Worm (Caenorhabditis elegans) whole organism, young adult: ENCODE measurements around the gene sdpn-1.

ENCODE experiments used
- B0035.1 ChIP-seq: sonication (generic microtip); optimal IDR thresholded peaks from 2 replicates; lab custom pipeline; 2016; ENCODE audit warnings: missing genetic modification characterization, mild to moderate bottlenecking, missing compliant biosample characterization, missing genotype, missing genetic modification reagents
- D2030.7 ChIP-seq: fragments of 200-800 bp; sonication (Bioruptor generic); IDR thresholded peaks from 2 replicates; pipeline ENCODE4 v1.3.6; 2022; ENCODE audit warnings: missing genetic modification reagents, missing genetic modification characterization, missing compliant biosample characterization
- F22D6.2 ChIP-seq: sonication (generic microtip); optimal IDR thresholded peaks from 2 replicates; lab custom pipeline; 2016; ENCODE audit warnings: mild to moderate bottlenecking, missing genetic modification characterization, missing compliant biosample characterization
- F23B12.7 ChIP-seq: sonication (generic microtip); optimal IDR thresholded peaks from 2 replicates; lab custom pipeline; 2017; ENCODE audit warnings: missing genetic modification characterization, mild to moderate bottlenecking, missing compliant biosample characterization, antibody characterized with exemption, moderate library complexity; ENCODE audit not compliant: insufficient read depth
- F33H1.4 ChIP-seq: fragments of 200-800 bp; sonication (Bioruptor generic); IDR thresholded peaks from 2 replicates; pipeline ENCODE4 v1.3.6; 2022; ENCODE audit warnings: missing genetic modification reagents, missing genetic modification characterization, missing compliant biosample characterization
- F49E8.2 ChIP-seq: sonication (generic microtip); optimal IDR thresholded peaks from 3 replicates; lab custom pipeline; 2017; ENCODE audit warnings: missing genetic modification characterization, mild to moderate bottlenecking, missing compliant biosample characterization, antibody characterized with exemption, moderate library complexity; ENCODE audit not compliant: insufficient read depth
- T07F8.4 ChIP-seq: sonication (generic microtip); optimal IDR thresholded peaks from 2 replicates; lab custom pipeline; 2016; ENCODE audit warnings: mild to moderate bottlenecking, missing genetic modification characterization, moderate library complexity, missing compliant biosample characterization
- Y53F4B.3 ChIP-seq: fragments of 200-800 bp; sonication (Bioruptor generic); IDR thresholded peaks from 2 replicates; pipeline ENCODE4 v1.3.6; 2022; ENCODE audit warnings: missing genetic modification reagents, missing genetic modification characterization, missing compliant biosample characterization
- Y53G8AR.9 ChIP-seq: fragments of 200-800 bp; sonication (Bioruptor generic); conservative IDR thresholded peaks from 2 replicates; pipeline ENCODE4 v1.3.6; 2022; ENCODE audit warnings: missing genetic modification reagents, missing genetic modification characterization, missing compliant biosample characterization
- Y56A3A.18 ChIP-seq: fragments of 200-800 bp; sonication (Bioruptor generic); IDR thresholded peaks from 2 replicates; pipeline ENCODE4 v1.3.6; 2022; ENCODE audit warnings: missing genetic modification reagents, missing genetic modification characterization, missing compliant biosample characterization
- Y67H2A.10 ChIP-seq: fragments of 200-800 bp; sonication (Bioruptor generic); conservative IDR thresholded peaks from 2 replicates; pipeline ENCODE4 v1.3.6; 2022; ENCODE audit warnings: missing genetic modification reagents, missing genetic modification characterization, missing compliant biosample characterization
- Y95B8A.8 ChIP-seq: fragments of 200-800 bp; sonication (Bioruptor generic); IDR thresholded peaks from 2 replicates; pipeline ENCODE4 v1.3.6; 2022; ENCODE audit warnings: missing genetic modification reagents, missing genetic modification characterization, missing compliant biosample characterization
- ZK185.1 ChIP-seq: sonication (generic microtip); optimal IDR thresholded peaks from 2 replicates; lab custom pipeline; 2016; ENCODE audit warnings: mild to moderate bottlenecking, missing genetic modification characterization, missing compliant biosample characterization; ENCODE audit not compliant: poor library complexity, severe bottlenecking
- ama-1 ChIP-seq, 3 experiments: fragments of 150-350 bp in 1 of 3; sonication (generic microtip) in 2 of 3; optimal IDR thresholded peaks; 2 replicates each; lab custom pipeline; 2014 to 2018; ENCODE audit warnings: missing biosample characterization in 2 of 3, missing genetic modification characterization in 2 of 3, missing genetic modification reagents in 2 of 3
- aptf-3 ChIP-seq: fragments of 200-800 bp; sonication (Bioruptor generic); IDR thresholded peaks from 2 replicates; pipeline ENCODE4 v1.3.6; 2022; ENCODE audit warnings: missing genetic modification characterization, missing compliant biosample characterization
- attf-3 ChIP-seq: fragments of 200-800 bp; sonication (Bioruptor generic); conservative IDR thresholded peaks from 2 replicates; pipeline ENCODE4 v1.3.6; 2022; ENCODE audit warnings: missing genetic modification reagents, missing genetic modification characterization, missing compliant biosample characterization
- bed-1 ChIP-seq: fragments of 200-800 bp; sonication (Bioruptor generic); IDR thresholded peaks from 2 replicates; pipeline ENCODE4 v1.3.6; 2022; ENCODE audit warnings: missing genetic modification reagents, missing genetic modification characterization, missing compliant biosample characterization
- bed-2 ChIP-seq: fragments of 200-800 bp; sonication (Bioruptor generic); IDR thresholded peaks from 2 replicates; pipeline ENCODE4 v1.3.6; 2022; ENCODE audit warnings: missing genetic modification reagents, missing genetic modification characterization, missing compliant biosample characterization
- cebp-2 ChIP-seq: fragments of 200-800 bp; sonication (Bioruptor generic); IDR thresholded peaks from 2 replicates; pipeline ENCODE4 v1.3.6; 2022; ENCODE audit warnings: missing genetic modification characterization, missing compliant biosample characterization
- ceh-27 ChIP-seq: fragments of 200-800 bp; sonication (Bioruptor generic); optimal IDR thresholded peaks from 2 replicates; lab custom pipeline; 2018; ENCODE audit warnings: mild to moderate bottlenecking, missing genetic modification characterization, moderate library complexity, missing compliant biosample characterization
- ceh-58 ChIP-seq: fragments of 200-800 bp; sonication (Bioruptor generic); IDR thresholded peaks from 2 replicates; pipeline ENCODE4 v1.3.6; 2022; ENCODE audit warnings: missing genetic modification characterization, missing compliant biosample characterization
- chd-7 ChIP-seq: sonication (generic microtip); optimal IDR thresholded peaks from 2 replicates; lab custom pipeline; 2016; ENCODE audit warnings: mild to moderate bottlenecking, missing genetic modification characterization, moderate library complexity, missing compliant biosample characterization
- efl-1 ChIP-seq: fragments of 150-350 bp; optimal IDR thresholded peaks from 2 replicates; lab custom pipeline; 2014; ENCODE audit warnings: missing biosample characterization, missing genetic modification reagents, missing genetic modification characterization
- egl-44 ChIP-seq: fragments of 200-800 bp; sonication (Bioruptor generic); IDR thresholded peaks from 2 replicates; pipeline ENCODE4 v1.3.6; 2022; ENCODE audit warnings: missing genetic modification reagents, missing genetic modification characterization, missing compliant biosample characterization
- ekl-4 ChIP-seq: fragments of 200-800 bp; sonication (Bioruptor generic); IDR thresholded peaks from 2 replicates; pipeline ENCODE4 v1.3.6; 2022; ENCODE audit warnings: missing genetic modification reagents, missing genetic modification characterization, missing compliant biosample characterization
- fkh-3 ChIP-seq: sonication (generic microtip); optimal IDR thresholded peaks from 2 replicates; lab custom pipeline; 2016; ENCODE audit warnings: mild to moderate bottlenecking, missing genetic modification characterization, missing compliant biosample characterization
- hlh-12 ChIP-seq: sonication (generic microtip); optimal IDR thresholded peaks from 2 replicates; lab custom pipeline; 2016; ENCODE audit warnings: missing genetic modification characterization, missing compliant biosample characterization
- hrde-1 ChIP-seq: sonication (generic microtip); optimal IDR thresholded peaks from 2 replicates; lab custom pipeline; 2016; ENCODE audit warnings: missing genetic modification characterization, mild to moderate bottlenecking, missing compliant biosample characterization, moderate library complexity, missing genotype, missing genetic modification reagents, borderline replicate concordance
- hsf-1 ChIP-seq: fragments of 200-800 bp; sonication (Bioruptor generic); IDR thresholded peaks from 2 replicates; pipeline ENCODE4 v1.3.6; 2022; ENCODE audit warnings: missing genetic modification reagents, missing genetic modification characterization, missing compliant biosample characterization
- let-526 ChIP-seq: fragments of 200-800 bp; sonication (Bioruptor generic); IDR thresholded peaks from 2 replicates; pipeline ENCODE4 v1.3.6; 2022; ENCODE audit warnings: missing genetic modification reagents, missing genetic modification characterization, missing compliant biosample characterization
- lin-26 ChIP-seq: fragments of 200-800 bp; sonication (Bioruptor generic); IDR thresholded peaks from 2 replicates; pipeline ENCODE4 v1.3.6; 2022; ENCODE audit warnings: missing genetic modification reagents, missing genetic modification characterization, missing compliant biosample characterization
- lir-1 ChIP-seq: fragments of 200-800 bp; sonication (Bioruptor generic); conservative IDR thresholded peaks from 2 replicates; pipeline ENCODE4 v1.3.6; 2022; ENCODE audit warnings: missing genetic modification reagents, missing genetic modification characterization, missing compliant biosample characterization
- madf-8 ChIP-seq: fragments of 200-800 bp; sonication (Bioruptor generic); conservative IDR thresholded peaks from 2 replicates; pipeline ENCODE4 v1.3.6; 2022; ENCODE audit warnings: missing genetic modification reagents, missing genetic modification characterization, missing compliant biosample characterization
- mcd-1 ChIP-seq: fragments of 200-800 bp; sonication (Bioruptor generic); IDR thresholded peaks from 2 replicates; pipeline ENCODE4 v1.3.6; 2022; ENCODE audit warnings: missing genetic modification reagents, missing genetic modification characterization, missing compliant biosample characterization
- mel-28 ChIP-seq: sonication (generic microtip); optimal IDR thresholded peaks from 2 replicates; lab custom pipeline; 2016; ENCODE audit warnings: borderline replicate concordance, mild to moderate bottlenecking, missing genetic modification characterization, missing compliant biosample characterization
- mes-4 ChIP-seq: sonication (generic microtip); optimal IDR thresholded peaks from 2 replicates; lab custom pipeline; 2016; ENCODE audit warnings: missing genotype, missing genetic modification characterization, missing compliant biosample characterization
- mxl-1 ChIP-seq: sonication (generic microtip); optimal IDR thresholded peaks from 2 replicates; lab custom pipeline; 2016; ENCODE audit warnings: missing genetic modification characterization, missing compliant biosample characterization
- nhr-179 ChIP-seq: sonication (generic microtip); optimal IDR thresholded peaks from 2 replicates; lab custom pipeline; 2016; ENCODE audit warnings: mild to moderate bottlenecking, missing genetic modification characterization, missing compliant biosample characterization
- nhr-27 ChIP-seq: fragments of 200-800 bp; sonication (Bioruptor generic); optimal IDR thresholded peaks from 2 replicates; lab custom pipeline; 2018; ENCODE audit warnings: mild to moderate bottlenecking, missing genetic modification characterization, moderate library complexity, missing compliant biosample characterization
- pha-4 ChIP-seq: fragments of 150-350 bp; sonication (generic microtip); optimal IDR thresholded peaks from 2 replicates; lab custom pipeline; 2014; ENCODE audit warnings: missing biosample characterization, missing genetic modification reagents, missing genetic modification characterization
- repo-1 ChIP-seq: sonication (generic microtip); optimal IDR thresholded peaks from 2 replicates; lab custom pipeline; 2017; ENCODE audit warnings: mild to moderate bottlenecking, missing genetic modification characterization, missing compliant biosample characterization
- tbp1 ChIP-seq: fragments of 200-800 bp; sonication (Bioruptor generic); optimal IDR thresholded peaks from 2 replicates; lab custom pipeline; 2018; ENCODE audit warnings: mild to moderate bottlenecking, missing genetic modification characterization, missing compliant biosample characterization
- tlf-1 ChIP-seq: fragments of 200-800 bp; sonication (Bioruptor generic); optimal IDR thresholded peaks from 2 replicates; lab custom pipeline; 2018; ENCODE audit warnings: mild to moderate bottlenecking, missing genetic modification characterization, missing compliant biosample characterization
- unc-130 ChIP-seq: sonication (generic microtip); optimal IDR thresholded peaks from 2 replicates; lab custom pipeline; 2016; ENCODE audit warnings: missing genetic modification reagents, missing genetic modification characterization, missing compliant biosample characterization
- ztf-22 ChIP-seq: fragments of 200-800 bp; sonication (Bioruptor generic); optimal IDR thresholded peaks from 2 replicates; lab custom pipeline; 2018; ENCODE audit warnings: mild to moderate bottlenecking, missing genetic modification characterization, moderate library complexity, missing compliant biosample characterization
- ztf-28 ChIP-seq: fragments of 200-800 bp; sonication (Bioruptor generic); IDR thresholded peaks from 2 replicates; pipeline ENCODE4 v1.3.6; 2022; ENCODE audit warnings: missing genetic modification reagents, missing genetic modification characterization, missing compliant biosample characterization
- ztf-6 ChIP-seq: fragments of 200-800 bp; sonication (Bioruptor generic); IDR thresholded peaks from 2 replicates; pipeline ENCODE4 v1.3.6; 2022; ENCODE audit warnings: missing genetic modification reagents, missing genetic modification characterization, missing compliant biosample characterization

The sdpn-1 gene

ce11 chrX:8036219-8036883 is 38.3 kb upstream of the sdpn-1 start (continued):
- TF ChIP-seq Y53F4B.3 (GFP tag; lab: Robert Waterston, UW) (peak; percentile 57; the same call in 1 of the 2 replicates), Y95B8A.8 (GFP tag; lab: Robert Waterston, UW) (peak; percentile 50; the same call in 1 of the 2 replicates), D2030.7 (GFP tag; lab: Robert Waterston, UW) (peak; percentile 69; the same call in 1 of the 2 replicates), egl-44 (peak; percentile 76), Y56A3A.18 (peak; percentile 98), fkh-3 (tag; lab: Kevin White, UChicago) (peak; percentile 36), chd-7 (tag; lab: Kevin White, UChicago) (peak; percentile 96), tbp1 (GFP tag; lab: Kevin White, UChicago) (peak; percentile 97), bed-1 (GFP tag; lab: Robert Waterston, UW) (no peak), T07F8.4 (tag; lab: Kevin White, UChicago) (peak; percentile 88), B0035.1 (tag; lab: Kevin White, UChicago) (peak; percentile 96), unc-130 (GFP tag; lab: Kevin White, UChicago) (no peak), bed-2 (GFP tag; lab: Robert Waterston, UW) (peak; percentile 45; the same call in 1 of the 2 replicates), repo-1 (tag; lab: Kevin White, UChicago) (peak; percentile 99), ekl-4 (GFP tag; lab: Robert Waterston, UW) (peak; percentile 85), ztf-6 (GFP tag; lab: Robert Waterston, UW) (peak; percentile 84), F33H1.4 (GFP tag; lab: Robert Waterston, UW) (no peak; the same call in none of the 2 replicates), let-526 (GFP tag; lab: Robert Waterston, UW) (peak; percentile 87), F22D6.2 (tag; lab: Kevin White, UChicago) (peak; percentile 96), ceh-27 (peak; percentile 95), tlf-1 (GFP tag; lab: Kevin White, UChicago) (peak; percentile 97), hlh-12 (no peak), aptf-3 (GFP tag; lab: Robert Waterston, UW) (no peak), mcd-1 (GFP tag; lab: Robert Waterston, UW) (peak; percentile 81), lir-1 (peak; percentile 72), efl-1 (GFP tag; lab: Kevin White, UChicago) (no peak), mxl-1 (tag; lab: Kevin White, UChicago) (peak; percentile 83), nhr-27 (tag; lab: Kevin White, UChicago) (peak; percentile 60), cebp-2 (GFP tag; lab: Robert Waterston, UW) (peak; percentile 95; the same call in 1 of the 2 replicates), mel-28 (tag; lab: Kevin White, UChicago) (peak; percentile 15), ztf-28 (GFP tag; lab: Robert Waterston, UW) (peak; percentile 87), ceh-58 (GFP tag; lab: Robert Waterston, UW) (0 out of 2 replicates have a peak, but pooled peaks have one; percentile 45), Y53G8AR.9 (GFP tag; lab: Robert Waterston, UW) (peak; percentile 96), nhr-179 (tag; lab: Kevin White, UChicago) (peak; percentile 88), F23B12.7 (tag; lab: Kevin White, UChicago) (peak; percentile 97), hrde-1 (tag; lab: Kevin White, UChicago) (peak; percentile 27), F49E8.2 (tag; lab: Kevin White, UChicago) (peak; percentile 17), Y67H2A.10 (GFP tag; lab: Robert Waterston, UW) (no peak), madf-8 (GFP tag; lab: Robert Waterston, UW) (no peak), attf-3 (GFP tag; lab: Robert Waterston, UW) (no peak; the same call in 1 of the 2 replicates), lin-26 (GFP tag; lab: Robert Waterston, UW) (peak; percentile 97), mes-4 (tag; lab: Kevin White, UChicago) (peak; percentile 81), ZK185.1 (peak; percentile 97), pha-4 (tag; lab: Kevin White, UChicago) (peak; percentile 25), ama-1 (optimal IDR thresholded peaks at IDR 0.05; lab: Kevin White, UChicago) (no peak), ama-1 (GFP tag; optimal IDR thresholded peaks at IDR 0.05; lab: Kevin White, UChicago) (peak; percentile 40 to 84), ztf-22 (GFP tag; lab: Kevin White, UChicago) (peak; percentile 95), hsf-1 (GFP tag; lab: Robert Waterston, UW) (no peak)
